Fruit fly (Drosophila melanogaster) whole organism, embryonic: ENCODE results near the gene CG8191.

ENCODE experiments used
- C15 ChIP-seq: fragments of 200-800 bp; sonication (Bioruptor generic); IDR thresholded peaks from 3 replicates; pipeline ENCODE4 v1.3.6; 2022; ENCODE audit warnings: missing biosample characterization, missing genetic modification characterization
- CG10543 ChIP-seq: fragments of 200-800 bp; sonication (Bioruptor generic); optimal IDR thresholded peaks from 3 replicates; lab custom pipeline; 2017; ENCODE audit warnings: missing biosample characterization, mild to moderate bottlenecking, missing genetic modification characterization, moderate library complexity
- CG11247 ChIP-seq: fragments of 200-800 bp; sonication (Bioruptor generic); IDR thresholded peaks from 2 replicates; pipeline ENCODE4 v1.3.6; 2022; ENCODE audit warnings: missing biosample characterization, missing genetic modification characterization
- CG7357 ChIP-seq: fragments of 200-800 bp; sonication (Bioruptor generic); IDR thresholded peaks from 3 replicates; pipeline ENCODE4 v1.3.6; 2022; ENCODE audit warnings: missing biosample characterization, missing genetic modification characterization
- CG7372 ChIP-seq: fragments of 200-800 bp; sonication (Bioruptor generic); IDR thresholded peaks from 2 replicates; pipeline ENCODE4 v1.3.6; 2022; ENCODE audit warnings: missing biosample characterization, missing genetic modification characterization
- CG7745 ChIP-seq: fragments of 200-800 bp; sonication (Bioruptor generic); optimal IDR thresholded peaks from 2 replicates; lab custom pipeline; 2018; ENCODE audit warnings: missing biosample characterization, mild to moderate bottlenecking, missing genetic modification characterization, moderate library complexity
- CG8478 ChIP-seq: fragments of >200 bp; optimal IDR thresholded peaks from 2 replicates; lab custom pipeline; 2018
- Dip2 ChIP-seq: fragments of 200-800 bp; sonication (Bioruptor generic); IDR thresholded peaks from 2 replicates; pipeline ENCODE4 v1.3.6; 2022; ENCODE audit warnings: missing biosample characterization, missing genetic modification characterization
- Fer3 ChIP-seq: fragments of 200-800 bp; sonication (Bioruptor generic); optimal IDR thresholded peaks from 2 replicates; lab custom pipeline; 2018; ENCODE audit warnings: missing biosample characterization, mild to moderate bottlenecking, missing genetic modification characterization, moderate library complexity
- psq ChIP-seq: fragments of 200-800 bp; sonication (Bioruptor generic); optimal IDR thresholded peaks from 2 replicates; lab custom pipeline; 2017; ENCODE audit warnings: missing biosample characterization, missing genetic modification characterization
- sens ChIP-seq: fragments of 200-800 bp; sonication (Bioruptor generic); peaks from one replicate; lab custom pipeline; 2016; ENCODE audit warnings: missing biosample characterization, missing genetic modification characterization
- zfh1 ChIP-seq: fragments of 200-800 bp; sonication (Bioruptor generic); IDR thresholded peaks from 3 replicates; pipeline ENCODE4 v1.3.6; 2022; ENCODE audit warnings: missing biosample characterization, missing genetic modification characterization
- zfh2 ChIP-seq: fragments of 200-800 bp; sonication (Bioruptor generic); optimal IDR thresholded peaks from 2 replicates; lab custom pipeline; 2016; ENCODE audit warnings: missing biosample characterization, missing genetic modification characterization

DNA sequence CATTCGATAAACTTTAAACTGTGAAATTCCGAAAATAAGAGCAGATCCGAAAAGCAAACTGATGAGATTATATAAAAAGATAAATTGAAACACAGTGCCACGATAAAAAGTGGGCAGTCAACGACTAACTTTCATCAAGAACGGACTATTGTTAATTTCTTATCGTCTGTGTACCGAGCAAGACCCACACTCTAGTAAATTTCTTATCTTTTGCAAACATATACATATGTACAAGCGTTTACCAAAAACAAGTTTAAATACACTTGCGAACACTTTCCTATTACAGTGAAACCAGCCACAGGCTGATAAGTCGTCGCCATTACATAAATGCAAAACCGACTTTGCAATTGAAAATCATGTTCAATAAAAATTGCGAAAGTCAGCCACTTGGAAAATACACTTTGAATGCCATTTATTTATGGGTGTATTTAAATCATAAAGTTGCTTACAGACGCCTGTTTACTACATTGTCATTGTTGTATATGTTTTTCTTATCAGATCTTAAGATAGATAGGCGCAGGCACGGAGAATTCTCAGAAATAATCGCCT lies 26.8 kb downstream of the CG8191 start:
- no peak for TF ChIP-seq CG11247 (GFP tag; lab: Robert Waterston, UW)
- TF ChIP-seq psq (GFP tag; lab: Kevin White, UChicago): no peak
- TF ChIP-seq zfh2 (GFP tag; lab: Kevin White, UChicago): no peak
- TF ChIP-seq zfh1 (GFP tag; lab: Robert Waterston, UW): no peak
- no peak for TF ChIP-seq CG10543 (GFP tag; lab: Kevin White, UChicago)
- TF ChIP-seq Fer3 (tag; lab: Kevin White, UChicago): no peak
- no peak for TF ChIP-seq C15 (GFP tag; lab: Robert Waterston, UW)
- no peak for TF ChIP-seq Dip2 (GFP tag; lab: Robert Waterston, UW)
- TF ChIP-seq sens (GFP tag; lab: Kevin White, UChicago): no peak
- TF ChIP-seq CG7372 (GFP tag; lab: Robert Waterston, UW): no peak
- no peak for TF ChIP-seq CG7357
- no peak for TF ChIP-seq CG8478 (lab: Kevin White, UChicago)
- TF ChIP-seq CG7745 (tag; lab: Kevin White, UChicago): no peak
